Fruit fly (Drosophila melanogaster) whole organism, embryonic: ENCODE results near the gene RpS17.

Experiments used
- ATbp ChIP-seq: fragments of 200-800 bp; sonication (Bioruptor generic); optimal IDR thresholded peaks from 2 replicates; lab custom pipeline; 2017; ENCODE audit warnings: missing biosample characterization, mild to moderate bottlenecking, missing genetic modification characterization, missing genetic modification reagents
- Blimp-1 ChIP-seq: fragments of 200-800 bp; sonication (Bioruptor generic); optimal IDR thresholded peaks from 3 replicates; lab custom pipeline; 2018; ENCODE audit warnings: missing biosample characterization, missing genetic modification characterization, mild to moderate bottlenecking, moderate library complexity, missing genetic modification reagents
- CG10267 ChIP-seq: fragments of 200-800 bp; sonication (Bioruptor generic); optimal IDR thresholded peaks from 2 replicates; lab custom pipeline; 2018; ENCODE audit warnings: missing biosample characterization, mild to moderate bottlenecking, missing genetic modification characterization, moderate library complexity
- CG10366 ChIP-seq: fragments of 200-800 bp; sonication (Bioruptor generic); IDR thresholded peaks from 2 replicates; pipeline ENCODE4 v1.3.6; 2022; ENCODE audit warnings: missing biosample characterization, missing genetic modification characterization
- CG10979 ChIP-seq: fragments of 200-800 bp; sonication (Bioruptor generic); optimal IDR thresholded peaks from 2 replicates; lab custom pipeline; 2018; ENCODE audit warnings: missing biosample characterization, mild to moderate bottlenecking, missing genetic modification characterization, moderate library complexity
- CG11696 ChIP-seq: fragments of 200-800 bp; sonication (Bioruptor generic); IDR thresholded peaks from 2 replicates; pipeline ENCODE4 v1.3.6; 2022; ENCODE audit warnings: missing biosample characterization, missing genetic modification characterization
- CG12219 ChIP-seq: fragments of 200-800 bp; sonication (Bioruptor generic); optimal IDR thresholded peaks from 3 replicates; lab custom pipeline; 2018; ENCODE audit warnings: missing biosample characterization, mild to moderate bottlenecking, missing genetic modification characterization
- CG13424 ChIP-seq: fragments of 200-800 bp; sonication (Bioruptor generic); optimal IDR thresholded peaks from 2 replicates; lab custom pipeline; 2019; ENCODE audit warnings: missing biosample characterization, mild to moderate bottlenecking, missing genetic modification characterization, moderate library complexity
- CG14441 ChIP-seq: fragments of 200-800 bp; sonication (Bioruptor generic); IDR thresholded peaks from 2 replicates; pipeline ENCODE4 v1.3.6; 2022; ENCODE audit warnings: missing biosample characterization, missing genetic modification characterization
- CG16779 ChIP-seq: fragments of 200-800 bp; sonication (Bioruptor generic); IDR thresholded peaks from 2 replicates; pipeline ENCODE4 v1.3.6; 2022; ENCODE audit warnings: missing biosample characterization, missing genetic modification characterization
- CG17359 ChIP-seq: fragments of 200-800 bp; sonication (Bioruptor generic); optimal IDR thresholded peaks from 3 replicates; lab custom pipeline; 2018; ENCODE audit warnings: missing biosample characterization, mild to moderate bottlenecking, missing genetic modification characterization, moderate library complexity
- CG17912 ChIP-seq: fragments of 200-800 bp; sonication (Bioruptor generic); optimal IDR thresholded peaks from 2 replicates; lab custom pipeline; 2018; ENCODE audit warnings: missing biosample characterization, mild to moderate bottlenecking, missing genetic modification characterization
- CG18011 ChIP-seq: fragments of 200-800 bp; sonication (Bioruptor generic); optimal IDR thresholded peaks from 2 replicates; lab custom pipeline; 2017; ENCODE audit warnings: missing biosample characterization, missing genetic modification characterization, mild to moderate bottlenecking, moderate library complexity, missing genotype
- CG2712 ChIP-seq: fragments of 200-800 bp; optimal IDR thresholded peaks from 3 replicates; lab custom pipeline; 2019; ENCODE audit warnings: missing biosample characterization, mild to moderate bottlenecking, missing genetic modification characterization, moderate library complexity
- CG30020 ChIP-seq: fragments of 200-800 bp; optimal IDR thresholded peaks from 2 replicates; lab custom pipeline; 2019; ENCODE audit warnings: missing biosample characterization, mild to moderate bottlenecking, missing genetic modification characterization, moderate library complexity
- CG30403 ChIP-seq: fragments of 200-800 bp; sonication (Bioruptor generic); optimal IDR thresholded peaks from 3 replicates; lab custom pipeline; 2016; ENCODE audit warnings: missing biosample characterization, missing genetic modification characterization
- CG7839 ChIP-seq: fragments of 200-800 bp; sonication (Bioruptor generic); optimal IDR thresholded peaks from 3 replicates; lab custom pipeline; 2018; ENCODE audit warnings: missing biosample characterization, mild to moderate bottlenecking, missing genetic modification characterization, moderate library complexity
- CG7963 ChIP-seq: fragments of 200-800 bp; sonication (Bioruptor generic); IDR thresholded peaks from 3 replicates; pipeline ENCODE4 v1.3.6; 2022; ENCODE audit warnings: missing biosample characterization, missing genetic modification characterization; ENCODE audit not compliant: partially characterized antibody
- CG9437 ChIP-seq: fragments of 200-800 bp; sonication (Bioruptor generic); optimal IDR thresholded peaks from 2 replicates; lab custom pipeline; 2018; ENCODE audit warnings: missing biosample characterization, mild to moderate bottlenecking, missing genetic modification characterization
- Drgx ChIP-seq: fragments of 200-800 bp; sonication (Bioruptor generic); IDR thresholded peaks from 2 replicates; pipeline ENCODE4 v1.3.6; 2022; ENCODE audit warnings: missing biosample characterization, missing genetic modification characterization
- GATAe ChIP-seq: fragments of 200-800 bp; sonication (Bioruptor generic); conservative IDR thresholded peaks from 2 replicates; pipeline ENCODE4 v1.3.6; 2022; ENCODE audit warnings: missing biosample characterization, missing genetic modification characterization
- H15 ChIP-seq: fragments of 200-800 bp; sonication (Bioruptor generic); IDR thresholded peaks from 3 replicates; pipeline ENCODE4 v1.3.6; 2022; ENCODE audit warnings: missing biosample characterization, missing genetic modification characterization
- HLH54F ChIP-seq: fragments of 200-800 bp; sonication (Bioruptor generic); optimal IDR thresholded peaks from 3 replicates; lab custom pipeline; 2016; ENCODE audit warnings: missing biosample characterization, missing genetic modification characterization
- Hmr ChIP-seq: fragments of 200-800 bp; sonication (Bioruptor generic); optimal IDR thresholded peaks from 3 replicates; lab custom pipeline; 2017; ENCODE audit warnings: mild to moderate bottlenecking, missing biosample characterization, missing genetic modification reagents, missing genetic modification characterization
- Hr3 ChIP-seq: fragments of 200-800 bp; sonication (Bioruptor generic); optimal IDR thresholded peaks from 3 replicates; lab custom pipeline; 2016; ENCODE audit warnings: missing biosample characterization, missing genetic modification characterization
- Hsf ChIP-seq: fragments of 200-800 bp; sonication (Bioruptor generic); optimal IDR thresholded peaks from 3 replicates; lab custom pipeline; 2016; ENCODE audit warnings: missing biosample characterization, missing genetic modification characterization
- Med ChIP-seq: fragments of 200-800 bp; sonication (Bioruptor generic); peaks from one replicate; lab custom pipeline; 2016; ENCODE audit warnings: missing biosample characterization, missing genetic modification characterization, mild to moderate bottlenecking, inconsistent platforms, moderate library complexity
- NC2α ChIP-seq: fragments of 200-800 bp; sonication (Bioruptor generic); optimal IDR thresholded peaks from 2 replicates; lab custom pipeline; 2016; ENCODE audit warnings: missing biosample characterization, missing genetic modification characterization
- NK7.1 ChIP-seq: fragments of 200-800 bp; sonication (Bioruptor generic); optimal IDR thresholded peaks from 3 replicates; lab custom pipeline; 2016; ENCODE audit warnings: missing biosample characterization, missing genetic modification characterization
- Pdp1 ChIP-seq, 2 experiments: fragments of 200-800 bp; sonication (Bioruptor generic); optimal IDR thresholded peaks; 3 replicates each; lab custom pipeline; 2016; ENCODE audit warnings: missing biosample characterization in 2 of 2, missing genetic modification characterization in 2 of 2, mild to moderate bottlenecking in 1 of 2, moderate library complexity in 1 of 2
- Sin3A ChIP-seq: fragments of >200 bp; optimal IDR thresholded peaks from 2 replicates; lab custom pipeline; 2018
- Ssrp ChIP-seq: fragments of 200-800 bp; sonication (Bioruptor generic); optimal IDR thresholded peaks from 2 replicates; lab custom pipeline; 2018; ENCODE audit warnings: missing biosample characterization, mild to moderate bottlenecking, missing genetic modification characterization, moderate library complexity
- Vsx1 ChIP-seq: fragments of 200-800 bp; sonication (Bioruptor generic); optimal IDR thresholded peaks from 2 replicates; lab custom pipeline; 2017; ENCODE audit warnings: missing biosample characterization, mild to moderate bottlenecking, missing genetic modification characterization, missing genetic modification reagents
- aop ChIP-seq: fragments of 200-800 bp; sonication (Bioruptor generic); IDR thresholded peaks from 2 replicates; pipeline ENCODE4 v1.3.6; 2022; ENCODE audit warnings: missing biosample characterization, missing genetic modification characterization
- bsh ChIP-seq, 2 experiments: fragments of 200-800 bp; sonication (Bioruptor generic); optimal IDR thresholded peaks; 2 replicates each; lab custom pipeline; 2017 to 2018; ENCODE audit warnings: mild to moderate bottlenecking in 2 of 2, missing biosample characterization in 2 of 2, missing genetic modification characterization in 2 of 2, moderate library complexity in 1 of 2
- chm ChIP-seq: fragments of 200-800 bp; sonication (Bioruptor generic); IDR thresholded peaks from 2 replicates; pipeline ENCODE4 v1.3.6; 2022; ENCODE audit warnings: missing biosample characterization, missing genetic modification characterization
- dmrt11E ChIP-seq: fragments of 200-800 bp; sonication (Bioruptor generic); optimal IDR thresholded peaks from 3 replicates; lab custom pipeline; 2018; ENCODE audit warnings: missing biosample characterization, mild to moderate bottlenecking, missing genetic modification characterization, moderate library complexity
- dmrt99B ChIP-seq: fragments of 200-800 bp; sonication (Bioruptor generic); optimal IDR thresholded peaks from 2 replicates; lab custom pipeline; 2018; ENCODE audit warnings: missing biosample characterization, mild to moderate bottlenecking, missing genetic modification characterization, moderate library complexity
- grau ChIP-seq: fragments of 200-800 bp; optimal IDR thresholded peaks from 3 replicates; lab custom pipeline; 2019; ENCODE audit warnings: missing biosample characterization, mild to moderate bottlenecking, missing genetic modification characterization, moderate library complexity
- her ChIP-seq: fragments of 200-800 bp; sonication (Bioruptor generic); optimal IDR thresholded peaks from 2 replicates; lab custom pipeline; 2016; ENCODE audit warnings: missing biosample characterization, missing genetic modification characterization
- hkb ChIP-seq, 2 experiments: fragments of 200-800 bp in 1 of 2; fragments of >200 bp in 1 of 2; sonication (Bioruptor generic) in 1 of 2; IDR thresholded peaks in 1 of 2; optimal IDR thresholded peaks in 1 of 2; 2 replicates each; pipeline versions ENCODE4 v1.3.6 to Lab custom; 2017 to 2022; ENCODE audit warnings: missing biosample characterization in 1 of 2, missing genetic modification characterization in 1 of 2
- nmo ChIP-seq: fragments of 200-800 bp; sonication (Bioruptor generic); optimal IDR thresholded peaks from 2 replicates; lab custom pipeline; 2018; ENCODE audit warnings: missing biosample characterization, mild to moderate bottlenecking, missing genetic modification characterization, moderate library complexity
- phol ChIP-seq: fragments of 200-800 bp; sonication (Bioruptor generic); optimal IDR thresholded peaks from 3 replicates; lab custom pipeline; 2018; ENCODE audit warnings: missing biosample characterization, mild to moderate bottlenecking, missing genetic modification characterization, moderate library complexity
- slbo ChIP-seq: fragments of 200-800 bp; sonication (Bioruptor generic); IDR thresholded peaks from 2 replicates; pipeline ENCODE4 v1.3.6; 2022; ENCODE audit warnings: missing biosample characterization, missing genetic modification characterization
- slp2 ChIP-seq: fragments of 200-800 bp; sonication (Bioruptor generic); optimal IDR thresholded peaks from 2 replicates; lab custom pipeline; 2016; ENCODE audit warnings: missing biosample characterization, missing genetic modification characterization
- stc ChIP-seq: fragments of 200-800 bp; sonication (Bioruptor generic); IDR thresholded peaks from 2 replicates; pipeline ENCODE4 v1.3.6; 2022; ENCODE audit warnings: missing biosample characterization, missing genetic modification characterization
- trh ChIP-seq: fragments of 200-800 bp; sonication (Bioruptor generic); optimal IDR thresholded peaks from 2 replicates; lab custom pipeline; 2016; ENCODE audit warnings: missing biosample characterization, missing genetic modification characterization

The RpS17 gene

dm6 chr3L:9425838-9426237 lies 3.8 kb downstream of the RpS17 start (continued):
- TF ChIP-seq phol (tag; lab: Kevin White, UChicago) (peak; percentile 16), dmrt99B (peak; percentile 26), Vsx1 (peak; percentile 37), dmrt11E (tag; lab: Kevin White, UChicago) (no peak), GATAe (GFP tag; lab: Robert Waterston, UW) (no peak), her (no peak), stc (GFP tag; lab: Robert Waterston, UW) (peak; percentile 17; the same call in 1 of the 2 replicates), CG2712 (peak; percentile 22), CG10366 (GFP tag; lab: Robert Waterston, UW) (no peak), Drgx (peak; percentile 25; the same call in 1 of the 2 replicates), nmo (GFP tag; lab: Kevin White, UChicago) (peak; percentile 16), CG16779 (GFP tag; lab: Robert Waterston, UW) (no peak), slp2 (no peak), ATbp (GFP tag; lab: Kevin White, UChicago) (peak; percentile 29), CG9437 (GFP tag; lab: Kevin White, UChicago) (peak; percentile 81), HLH54F (GFP tag; lab: Kevin White, UChicago) (no peak), CG12219 (GFP tag; lab: Kevin White, UChicago) (peak; percentile 32), Hr3 (GFP tag; lab: Kevin White, UChicago) (no peak), Ssrp (tag; lab: Kevin White, UChicago) (peak; percentile 28), CG14441 (GFP tag; lab: Robert Waterston, UW) (peak; percentile 26; the same call in 1 of the 2 replicates), CG30403 (GFP tag; lab: Kevin White, UChicago) (peak; percentile 29), hkb (optimal IDR thresholded peaks at IDR 0.05; lab: Kevin White, UChicago) (no peak), hkb (GFP tag; IDR thresholded peaks at IDR 0.05; lab: Robert Waterston, UW) (peak; percentile 10; the same call in 1 of the 2 replicates), CG18011 (no peak), Hsf (GFP tag; lab: Kevin White, UChicago) (no peak), CG7839 (tag; lab: Kevin White, UChicago) (peak; percentile 31), CG17359 (tag; lab: Kevin White, UChicago) (peak; percentile 35), Sin3A (lab: Kevin White, UChicago) (no peak), CG13424 (tag; lab: Kevin White, UChicago) (peak; percentile 28), Med (peak; percentile 69), CG10979 (tag; lab: Kevin White, UChicago) (peak; percentile 12), NC2α (GFP tag; lab: Kevin White, UChicago) (no peak), Hmr (GFP tag; lab: Kevin White, UChicago) (peak; percentile 14), CG7963 (GFP tag; lab: Robert Waterston, UW) (no peak), H15 (no peak), trh (GFP tag; lab: Kevin White, UChicago) (no peak), grau (tag; lab: Kevin White, UChicago) (peak; percentile 35), CG17912 (GFP tag; lab: Kevin White, UChicago) (no peak), Blimp-1 (GFP tag; lab: Kevin White, UChicago) (peak; percentile 9), CG30020 (tag; lab: Kevin White, UChicago) (no peak), slbo (GFP tag; lab: Robert Waterston, UW) (no peak), aop (GFP tag; lab: Robert Waterston, UW) (no peak), CG10267 (no peak), CG11696 (GFP tag; lab: Robert Waterston, UW) (peak; percentile 82), NK7.1 (no peak), chm (peak; percentile 21; the same call in 1 of the 2 replicates), Pdp1 (GFP tag; optimal IDR thresholded peaks at IDR 0.05; lab: Kevin White, UChicago) (peak in 1 of 2 experiments; percentile 73), bsh (GFP tag; optimal IDR thresholded peaks at IDR 0.05; lab: Kevin White, UChicago) (no peak)
- TF ChIP-seq, all 482 proteins: peak for 54
